Fruit fly (Drosophila melanogaster) whole organism, pupa: ENCODE measurements around the gene Nasp.

ENCODE experiments used
- CG13204 ChIP-seq: fragments of 200-800 bp; sonication (Bioruptor generic); optimal IDR thresholded peaks from 2 replicates; lab custom pipeline; 2018; ENCODE audit warnings: missing biosample characterization, mild to moderate bottlenecking, missing genetic modification characterization, moderate library complexity
- CG14655 ChIP-seq: fragments of 200-800 bp; sonication (Bioruptor generic); optimal IDR thresholded peaks from 3 replicates; lab custom pipeline; 2017; ENCODE audit warnings: mild to moderate bottlenecking, missing biosample characterization, missing genetic modification reagents, missing genetic modification characterization
- CG17806 ChIP-seq: fragments of 200-800 bp; sonication (Bioruptor generic); optimal IDR thresholded peaks from 2 replicates; lab custom pipeline; 2018; ENCODE audit warnings: missing biosample characterization, mild to moderate bottlenecking, missing genetic modification characterization, moderate library complexity
- CG4496 ChIP-seq: fragments of 200-800 bp; sonication (Bioruptor generic); IDR thresholded peaks from 3 replicates; pipeline ENCODE4 v1.3.6; 2022; ENCODE audit warnings: missing biosample characterization, missing genetic modification characterization
- Pif1A ChIP-seq: fragments of 200-800 bp; sonication (Bioruptor generic); optimal IDR thresholded peaks from 3 replicates; lab custom pipeline; 2016; ENCODE audit warnings: missing biosample characterization, missing genetic modification characterization
- Pif1B ChIP-seq: fragments of 200-800 bp; sonication (Bioruptor generic); optimal IDR thresholded peaks from 3 replicates; lab custom pipeline; 2016; ENCODE audit warnings: missing biosample characterization, missing genetic modification characterization
- rn ChIP-seq: fragments of 200-800 bp; sonication (Bioruptor generic); IDR thresholded peaks from 2 replicates; pipeline ENCODE4 v1.3.6; 2022; ENCODE audit warnings: missing biosample characterization, missing genetic modification characterization

DNA sequence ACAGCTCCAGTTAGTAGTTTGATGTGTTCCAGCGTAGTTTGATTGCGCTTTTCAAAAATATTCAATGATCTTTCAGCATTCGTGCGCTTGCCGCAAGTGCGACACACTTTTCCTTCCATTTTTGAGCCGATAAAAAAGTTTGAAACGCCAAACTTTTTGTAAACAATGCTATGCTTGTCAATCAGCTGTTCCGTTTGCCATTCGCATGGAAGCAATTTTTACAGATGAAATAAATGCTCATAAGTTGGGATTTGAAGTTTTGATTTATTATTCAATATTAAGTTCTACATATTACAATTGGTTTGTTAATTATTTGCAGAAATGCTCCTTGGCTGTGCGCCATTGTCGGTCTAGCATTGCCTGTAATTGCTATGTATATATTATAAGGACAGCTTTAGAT is 18.1 kb upstream of the Nasp start, which contains the start of gene ranshi:
- TF ChIP-seq CG4496 (GFP tag; lab: Robert Waterston, UW) (no peak), Pif1B (GFP tag; lab: Kevin White, UChicago) (no peak), CG17806 (tag; lab: Kevin White, UChicago) (no peak), CG14655 (GFP tag; lab: Kevin White, UChicago) (no peak), rn (GFP tag; lab: Robert Waterston, UW) (no peak), CG13204 (GFP tag; lab: Kevin White, UChicago) (no peak), Pif1A (GFP tag; lab: Kevin White, UChicago) (no peak)
